Worm (Caenorhabditis elegans) whole organism, L2 larva: ENCODE data around the gene mcm-5.

Experiments used
- F13H6.1 ChIP-seq: sonication (generic microtip); optimal IDR thresholded peaks from 2 replicates; lab custom pipeline; 2016; ENCODE audit warnings: missing genetic modification characterization, missing compliant biosample characterization
- R02D3.7 ChIP-seq: fragments of 150-350 bp; optimal IDR thresholded peaks from 2 replicates; lab custom pipeline; 2014; ENCODE audit warnings: missing biosample characterization, missing genetic modification characterization
- mbf-1 ChIP-seq: sonication (generic microtip); optimal IDR thresholded peaks from 2 replicates; lab custom pipeline; 2017; ENCODE audit warnings: missing biosample characterization, missing genetic modification characterization
- ztf-11 ChIP-seq: sonication (generic microtip); optimal IDR thresholded peaks from 2 replicates; lab custom pipeline; 2017; ENCODE audit warnings: missing biosample characterization, missing genetic modification characterization

- TF ChIP-seq ztf-11 (tag; lab: Kevin White, UChicago), result no peak
- no peak for TF ChIP-seq mbf-1 (tag; lab: Kevin White, UChicago)
- TF ChIP-seq F13H6.1 (tag; lab: Kevin White, UChicago), result peak; percentile 61
- no peak for TF ChIP-seq R02D3.7 (tag; lab: Kevin White, UChicago)
Measured at ce11 chrIII:4313061-4313962, 22.2 kb upstream of the mcm-5 start, which contains the start of the genes evl-14 and dcn-1.
